Worm (Caenorhabditis elegans): ENCODE measurements around the gene F42A10.9.

Gene F42A10.9

ce11 chrIII:6158642-6159475 is 5.5 kb upstream of the F42A10.9 start, which contains the start of gene nfm-1 (continued):
- TF ChIP-seq unc-86 (tag; optimal IDR thresholded peaks at IDR 0.05), result peak; percentile 68
- TF ChIP-seq mec-3 (tag; optimal IDR thresholded peaks at IDR 0.05; ENCODE audit: borderline replicate concordance), result no peak
- TF ChIP-seq sdc-2 (tag; optimal IDR thresholded peaks at IDR 0.05), result peak; percentile 19
- peak; percentile 7 for TF ChIP-seq F13H6.1 (tag; optimal IDR thresholded peaks at IDR 0.05)
- peak; percentile 21 for TF ChIP-seq dmd-4 (tag; optimal IDR thresholded peaks at IDR 0.05; ENCODE audit: borderline replicate concordance)
- TF ChIP-seq ceh-9 (tag; optimal IDR thresholded peaks at IDR 0.05), result peak; percentile 73
- peak; percentile 86 for TF ChIP-seq sox-4 (tag; optimal IDR thresholded peaks at IDR 0.05)
- peak; percentile 31 for TF ChIP-seq ahr-1 (tag; optimal IDR thresholded peaks at IDR 0.05)
- no peak for TF ChIP-seq pax-1 (tag; optimal IDR thresholded peaks at IDR 0.05)
- peak; percentile 80 for TF ChIP-seq pat-9 (tag; optimal IDR thresholded peaks at IDR 0.05)
- TF ChIP-seq gmeb-2 (tag; optimal IDR thresholded peaks at IDR 0.05), result peak; percentile 77
- peak; percentile 87 for TF ChIP-seq ceh-19 (GFP tag; optimal IDR thresholded peaks at IDR 0.05)
- no peak for TF ChIP-seq hlh-8 (tag; optimal IDR thresholded peaks at IDR 0.05)
- peak; percentile 19 for TF ChIP-seq ceh-34 (tag; optimal IDR thresholded peaks at IDR 0.05)
- TF ChIP-seq che-1 (tag; optimal IDR thresholded peaks at IDR 0.05), result peak; percentile 82
- TF ChIP-seq tbx-2 (tag; optimal IDR thresholded peaks at IDR 0.05), result peak; percentile 58
- peak; percentile 76 for TF ChIP-seq T23F11.4 (GFP tag; optimal IDR thresholded peaks at IDR 0.05)
- TF ChIP-seq ztf-16 (tag; optimal IDR thresholded peaks at IDR 0.05), result peak; percentile 77
- TF ChIP-seq nhr-232 (tag; optimal IDR thresholded peaks at IDR 0.05), result peak; percentile 57
- peak; percentile 77 for TF ChIP-seq ceh-48 (tag; optimal IDR thresholded peaks at IDR 0.05)
- peak; percentile 40 for TF ChIP-seq hlh-13 (GFP tag; optimal IDR thresholded peaks at IDR 0.05)
- TF ChIP-seq hlh-30 (tag; optimal IDR thresholded peaks at IDR 0.05; ENCODE audit: insufficient read depth), result no peak
- TF ChIP-seq madf-2 (tag; optimal IDR thresholded peaks at IDR 0.05), result peak; percentile 81

ce11 chrIII:6163381-6163780 is 992 bp upstream of the F42A10.9 start:
- TF ChIP-seq hlh-30 (tag; optimal IDR thresholded peaks at IDR 0.05; ENCODE audit: insufficient read depth) (no peak), che-1 (tag; optimal IDR thresholded peaks at IDR 0.05) (no peak), ceh-34 (tag; optimal IDR thresholded peaks at IDR 0.05) (no peak), ets-4 (tag; optimal IDR thresholded peaks at IDR 0.05) (no peak), fax-1 (tag; optimal IDR thresholded peaks at IDR 0.05) (no peak), ceh-24 (tag; optimal IDR thresholded peaks at IDR 0.05) (no peak), rnt-1 (tag; optimal IDR thresholded peaks at IDR 0.05) (no peak), lin-11 (tag; optimal IDR thresholded peaks at IDR 0.05) (no peak), C08G9.2 (tag; optimal IDR thresholded peaks at IDR 0.05) (no peak), unc-42 (tag; optimal IDR thresholded peaks at IDR 0.05) (no peak), npax-4 (tag; optimal IDR thresholded peaks at IDR 0.05) (no peak), unc-3 (GFP tag; conservative IDR thresholded peaks at IDR 0.05) (no peak), unc-3 (tag; optimal IDR thresholded peaks at IDR 0.05) (no peak), pros-1 (tag; optimal IDR thresholded peaks at IDR 0.05) (no peak), lim-6 (tag; optimal IDR thresholded peaks at IDR 0.05) (no peak), hlh-15 (tag; optimal IDR thresholded peaks at IDR 0.05) (no peak)

- no peak for TF ChIP-seq mec-3 (tag; optimal IDR thresholded peaks at IDR 0.05; ENCODE audit: borderline replicate concordance)
- TF ChIP-seq ama-1 (optimal IDR thresholded peaks at IDR 0.05), result no peak
Measured at ce11 chrIII:6165240-6165639, 867 bp downstream of the F42A10.9 start.

ce11 chrIII:6166634-6167033 is 2.3 kb downstream of the F42A10.9 start:
- TF ChIP-seq hlh-13 (GFP tag; optimal IDR thresholded peaks at IDR 0.05), result no peak
- no peak for TF ChIP-seq unc-3 (GFP tag; conservative IDR thresholded peaks at IDR 0.05)
- no peak for TF ChIP-seq unc-3 (tag; optimal IDR thresholded peaks at IDR 0.05)
- no peak for TF ChIP-seq eyg-1 (tag; optimal IDR thresholded peaks at IDR 0.05)
- no peak for TF ChIP-seq ama-1 (optimal IDR thresholded peaks at IDR 0.05)
- TF ChIP-seq T23F11.4 (GFP tag; optimal IDR thresholded peaks at IDR 0.05), result no peak
- TF ChIP-seq hlh-30 (tag; optimal IDR thresholded peaks at IDR 0.05; ENCODE audit: insufficient read depth), result no peak
- no peak for TF ChIP-seq ceh-48 (tag; optimal IDR thresholded peaks at IDR 0.05)
- no peak for TF ChIP-seq elt-4 (tag; optimal IDR thresholded peaks at IDR 0.05)
- TF ChIP-seq odd-2 (tag; optimal IDR thresholded peaks at IDR 0.05), result no peak
- TF ChIP-seq ceh-34 (tag; optimal IDR thresholded peaks at IDR 0.05), result no peak
